Fruit fly (Drosophila melanogaster) whole organism, embryonic: ENCODE data around the gene Cul2.

Experiments
- Awh ChIP-seq: fragments of 200-800 bp; sonication (Bioruptor generic); IDR thresholded peaks from 2 replicates; pipeline ENCODE4, ENCODE4 v1.3.6; 2022; ENCODE audit warnings: missing biosample characterization, missing genetic modification characterization
- CG11093 ChIP-seq: fragments of 200-800 bp; sonication (Bioruptor generic); IDR thresholded peaks from 3 replicates; pipeline ENCODE4 v1.3.6; 2022; ENCODE audit warnings: missing biosample characterization, missing genetic modification characterization
- CG13123 ChIP-seq: fragments of 200-800 bp; sonication (Bioruptor generic); optimal IDR thresholded peaks from 2 replicates; lab custom pipeline; 2016; ENCODE audit warnings: missing biosample characterization, missing genetic modification characterization
- CG13894 ChIP-seq: fragments of 200-800 bp; sonication (Bioruptor generic); optimal IDR thresholded peaks from 3 replicates; lab custom pipeline; 2018; ENCODE audit warnings: missing biosample characterization, mild to moderate bottlenecking, missing genetic modification characterization, moderate library complexity
- CG15269 ChIP-seq: fragments of 200-800 bp; sonication (Bioruptor generic); optimal IDR thresholded peaks from 2 replicates; lab custom pipeline; 2018; ENCODE audit warnings: missing biosample characterization, mild to moderate bottlenecking, missing genetic modification characterization, moderate library complexity
- CG1602 ChIP-seq: fragments of 200-800 bp; sonication (Bioruptor generic); optimal IDR thresholded peaks from 3 replicates; lab custom pipeline; 2016; ENCODE audit warnings: missing biosample characterization, missing genetic modification characterization
- CG1647 ChIP-seq: fragments of 200-800 bp; sonication (Bioruptor generic); optimal IDR thresholded peaks from 3 replicates; lab custom pipeline; 2016; ENCODE audit warnings: missing biosample characterization, missing genetic modification characterization
- CG2129 ChIP-seq: fragments of 200-800 bp; sonication (Bioruptor generic); IDR thresholded peaks from 2 replicates; pipeline ENCODE4 v1.3.6; 2022; ENCODE audit warnings: missing biosample characterization, missing genetic modification characterization; ENCODE audit not compliant: partially characterized antibody
- CG2875 ChIP-seq: fragments of 200-800 bp; sonication (Bioruptor generic); optimal IDR thresholded peaks from 2 replicates; lab custom pipeline; 2017; ENCODE audit warnings: missing biosample characterization, mild to moderate bottlenecking, missing genetic modification characterization, missing genetic modification reagents
- CG30403 ChIP-seq: fragments of 200-800 bp; sonication (Bioruptor generic); optimal IDR thresholded peaks from 3 replicates; lab custom pipeline; 2016; ENCODE audit warnings: missing biosample characterization, missing genetic modification characterization
- CG3281 ChIP-seq: fragments of 200-800 bp; sonication (Bioruptor generic); optimal IDR thresholded peaks from 3 replicates; lab custom pipeline; 2017; ENCODE audit warnings: missing biosample characterization, mild to moderate bottlenecking, missing genetic modification characterization
- CG5180 ChIP-seq: fragments of 200-800 bp; sonication (Bioruptor generic); optimal IDR thresholded peaks from 3 replicates; lab custom pipeline; 2017; ENCODE audit warnings: missing biosample characterization, missing genetic modification characterization, mild to moderate bottlenecking, moderate library complexity, missing genetic modification reagents
- CG6175 ChIP-seq: fragments of 200-800 bp; sonication (Bioruptor generic); IDR thresholded peaks from 3 replicates; pipeline ENCODE4 v1.3.6; 2022; ENCODE audit warnings: missing biosample characterization, missing genetic modification characterization
- CG6854 ChIP-seq: fragments of 200-800 bp; sonication (Bioruptor generic); optimal IDR thresholded peaks from 3 replicates; lab custom pipeline; 2017; ENCODE audit warnings: missing biosample characterization, mild to moderate bottlenecking, missing genetic modification characterization
- CG7745 ChIP-seq: fragments of 200-800 bp; sonication (Bioruptor generic); optimal IDR thresholded peaks from 2 replicates; lab custom pipeline; 2018; ENCODE audit warnings: missing biosample characterization, mild to moderate bottlenecking, missing genetic modification characterization, moderate library complexity
- CG7928 ChIP-seq: fragments of 200-800 bp; sonication (Bioruptor generic); optimal IDR thresholded peaks from 2 replicates; lab custom pipeline; 2017; ENCODE audit warnings: missing biosample characterization, mild to moderate bottlenecking, missing genetic modification characterization
- CG8765 ChIP-seq: fragments of 200-800 bp; sonication (Bioruptor generic); IDR thresholded peaks from 2 replicates; pipeline ENCODE4 v1.3.6; 2022; ENCODE audit warnings: missing biosample characterization, missing genetic modification characterization
- D ChIP-seq, 2 experiments: fragments of 200-800 bp in 1 of 2; fragments of >200 bp in 1 of 2; sonication (Bioruptor generic) in 1 of 2; optimal IDR thresholded peaks; 2 replicates in 1 of 2; 3 replicates in 1 of 2; lab custom pipeline; 2017; ENCODE audit warnings: mild to moderate bottlenecking in 1 of 2, missing biosample characterization in 1 of 2, missing genetic modification characterization in 1 of 2, missing genetic modification reagents in 1 of 2
- Dek ChIP-seq: fragments of 200-800 bp; sonication (Bioruptor generic); optimal IDR thresholded peaks from 3 replicates; lab custom pipeline; 2019; ENCODE audit warnings: missing biosample characterization, mild to moderate bottlenecking, missing genetic modification characterization, moderate library complexity
- Ets97D ChIP-seq: fragments of 200-800 bp; sonication (Bioruptor generic); optimal IDR thresholded peaks from 3 replicates; lab custom pipeline; 2016; ENCODE audit warnings: missing biosample characterization, missing genetic modification characterization
- Fer3 ChIP-seq: fragments of 200-800 bp; sonication (Bioruptor generic); optimal IDR thresholded peaks from 2 replicates; lab custom pipeline; 2018; ENCODE audit warnings: missing biosample characterization, mild to moderate bottlenecking, missing genetic modification characterization, moderate library complexity
- GATAe ChIP-seq: fragments of 200-800 bp; sonication (Bioruptor generic); conservative IDR thresholded peaks from 2 replicates; pipeline ENCODE4 v1.3.6; 2022; ENCODE audit warnings: missing biosample characterization, missing genetic modification characterization
- HLH4C ChIP-seq: fragments of 200-800 bp; sonication (Bioruptor generic); IDR thresholded peaks from 3 replicates; pipeline ENCODE4 v1.3.6; 2022; ENCODE audit warnings: missing biosample characterization, missing genetic modification characterization; ENCODE audit not compliant: partially characterized antibody
- Mes4 ChIP-seq: fragments of 200-800 bp; sonication (Bioruptor generic); optimal IDR thresholded peaks from 2 replicates; lab custom pipeline; 2016; ENCODE audit warnings: missing biosample characterization, missing genetic modification characterization
- Ptx1 ChIP-seq: fragments of 200-800 bp; sonication (Bioruptor generic); IDR thresholded peaks from 2 replicates; pipeline ENCODE4 v1.3.6; 2022; ENCODE audit warnings: missing biosample characterization, missing genetic modification characterization
- Rfx ChIP-seq: fragments of 200-800 bp; sonication (Bioruptor generic); IDR thresholded peaks from 2 replicates; pipeline ENCODE4 v1.3.6; 2022; ENCODE audit warnings: missing biosample characterization, missing genetic modification characterization
- Usf ChIP-seq: fragments of 200-800 bp; sonication (Bioruptor generic); optimal IDR thresholded peaks from 2 replicates; lab custom pipeline; 2017; ENCODE audit warnings: missing genotype, missing biosample characterization, missing genetic modification characterization
- bsh ChIP-seq, 2 experiments: fragments of 200-800 bp; sonication (Bioruptor generic); optimal IDR thresholded peaks; 2 replicates each; lab custom pipeline; 2017 to 2018; ENCODE audit warnings: mild to moderate bottlenecking in 2 of 2, missing biosample characterization in 2 of 2, missing genetic modification characterization in 2 of 2, moderate library complexity in 1 of 2
- cg ChIP-seq: fragments of 200-800 bp; sonication (Bioruptor generic); optimal IDR thresholded peaks from 3 replicates; lab custom pipeline; 2019; ENCODE audit warnings: missing biosample characterization, mild to moderate bottlenecking, missing genetic modification characterization, moderate library complexity
- fd3F ChIP-seq: fragments of 200-800 bp; sonication (Bioruptor generic); optimal IDR thresholded peaks from 2 replicates; lab custom pipeline; 2018; ENCODE audit warnings: missing biosample characterization, mild to moderate bottlenecking, missing genetic modification characterization, moderate library complexity
- fru ChIP-seq: fragments of >200 bp; optimal IDR thresholded peaks from 2 replicates; lab custom pipeline; 2017
- h ChIP-seq: fragments of >200 bp; optimal IDR thresholded peaks from 2 replicates; lab custom pipeline; 2017
- hbn ChIP-seq: fragments of 200-800 bp; sonication (Bioruptor generic); IDR thresholded peaks from 2 replicates; pipeline ENCODE4 v1.3.6; 2022; ENCODE audit warnings: missing biosample characterization, missing genetic modification characterization; ENCODE audit not compliant: partially characterized antibody
- lola ChIP-seq, 3 experiments: fragments of >200 bp in 2 of 3; fragments of 200-800 bp in 1 of 3; sonication (Bioruptor generic) in 1 of 3; optimal IDR thresholded peaks; 2 replicates each; lab custom pipeline; 2017 to 2019; ENCODE audit warnings: missing biosample characterization in 3 of 3, missing genetic modification characterization in 3 of 3, mild to moderate bottlenecking in 1 of 3, moderate library complexity in 1 of 3
- nerfin-2 ChIP-seq: fragments of 200-800 bp; sonication (Bioruptor generic); IDR thresholded peaks from 2 replicates; pipeline ENCODE4 v1.3.6; 2022; ENCODE audit warnings: missing biosample characterization, missing genetic modification characterization; ENCODE audit not compliant: partially characterized antibody
- pan ChIP-seq, 4 experiments: fragments of >200 bp in 3 of 4; fragments of 200-800 bp in 1 of 4; sonication (Bioruptor generic) in 1 of 4; optimal IDR thresholded peaks in 3 of 4; IDR thresholded peaks in 1 of 4; 2 replicates each; pipeline versions ENCODE4 v1.3.6 to Lab custom; 2017 to 2022; ENCODE audit warnings: missing biosample characterization in 2 of 4, missing genetic modification characterization in 2 of 4, mixed read lengths in 1 of 4
- ranshi ChIP-seq: fragments of 200-800 bp; sonication (Bioruptor generic); IDR thresholded peaks from 2 replicates; pipeline ENCODE4 v1.3.6; 2022; ENCODE audit warnings: missing biosample characterization, missing genetic modification characterization
- run ChIP-seq: fragments of 200-800 bp; sonication (Bioruptor generic); optimal IDR thresholded peaks from 3 replicates; lab custom pipeline; 2018; ENCODE audit warnings: missing biosample characterization, mild to moderate bottlenecking, missing genetic modification characterization
- salm ChIP-seq: fragments of 200-800 bp; sonication (Bioruptor generic); optimal IDR thresholded peaks from 2 replicates; lab custom pipeline; 2018; ENCODE audit warnings: missing biosample characterization, mild to moderate bottlenecking, missing genetic modification characterization
- sc ChIP-seq, 3 experiments: fragments of >200 bp in 2 of 3; fragments of 200-800 bp in 1 of 3; sonication (Bioruptor generic) in 1 of 3; optimal IDR thresholded peaks; 2 replicates in 2 of 3; 3 replicates in 1 of 3; lab custom pipeline; 2017; ENCODE audit warnings: mild to moderate bottlenecking in 1 of 3, missing biosample characterization in 1 of 3, missing genetic modification characterization in 1 of 3, missing genetic modification reagents in 1 of 3
- shn ChIP-seq: fragments of 200-800 bp; sonication (Bioruptor generic); optimal IDR thresholded peaks from 3 replicates; lab custom pipeline; 2016; ENCODE audit warnings: missing biosample characterization, missing genetic modification characterization
- slbo ChIP-seq: fragments of 200-800 bp; sonication (Bioruptor generic); IDR thresholded peaks from 2 replicates; pipeline ENCODE4 v1.3.6; 2022; ENCODE audit warnings: missing biosample characterization, missing genetic modification characterization
- sob ChIP-seq: fragments of 200-800 bp; sonication (Bioruptor generic); IDR thresholded peaks from 2 replicates; pipeline ENCODE4 v1.3.6; 2022; ENCODE audit warnings: missing biosample characterization, missing genetic modification characterization
- stwl ChIP-seq: fragments of 200-800 bp; sonication (Bioruptor generic); optimal IDR thresholded peaks from 3 replicates; lab custom pipeline; 2018; ENCODE audit warnings: missing biosample characterization, mild to moderate bottlenecking, missing genetic modification characterization, moderate library complexity
- tll ChIP-seq, 2 experiments: fragments of 200-800 bp in 1 of 2; fragments of >200 bp in 1 of 2; sonication (Bioruptor generic) in 1 of 2; optimal IDR thresholded peaks; 2 replicates each; lab custom pipeline; 2017 to 2019; ENCODE audit warnings: missing biosample characterization in 2 of 2, missing genetic modification characterization in 2 of 2, mild to moderate bottlenecking in 1 of 2, moderate library complexity in 1 of 2

Gene Cul2

dm6 chr2L:21681322-21682268, 23.1 kb downstream of the Cul2 start, which contains the start of gene eEF2 (continued):
- TF ChIP-seq CG11093 (GFP tag; lab: Robert Waterston, UW): 0 out of 3 replicates have a peak, but pooled peaks have one; percentile 7
- TF ChIP-seq CG1647 (GFP tag; lab: Kevin White, UChicago): peak; percentile 8
- TF ChIP-seq CG2875: peak; percentile 74
- TF ChIP-seq HLH4C: peak; percentile 87
- peak; percentile 84 for TF ChIP-seq CG13894
- no peak for TF ChIP-seq tll (GFP tag; optimal IDR thresholded peaks at IDR 0.05; lab: Kevin White, UChicago)
- TF ChIP-seq GATAe (GFP tag; lab: Robert Waterston, UW): no peak
- TF ChIP-seq CG30403 (GFP tag; lab: Kevin White, UChicago): peak; percentile 58
- no peak for TF ChIP-seq lola (GFP tag; optimal IDR thresholded peaks at IDR 0.05; lab: Kevin White, UChicago)
- TF ChIP-seq CG3281 (GFP tag; lab: Kevin White, UChicago): peak; percentile 84
- no peak for TF ChIP-seq CG8765 (GFP tag; lab: Robert Waterston, UW)
- peak; percentile 66 for TF ChIP-seq Dek (tag; lab: Kevin White, UChicago)
- peak; percentile 28 for TF ChIP-seq CG13123 (GFP tag; lab: Kevin White, UChicago)
- TF ChIP-seq hbn (GFP tag; lab: Robert Waterston, UW): peak; percentile 78
- TF ChIP-seq ranshi (GFP tag; lab: Robert Waterston, UW): peak; percentile 61; the same call in 1 of the 2 replicates
- TF ChIP-seq D (optimal IDR thresholded peaks at IDR 0.05; lab: Kevin White, UChicago): no peak
- TF ChIP-seq D (GFP tag; optimal IDR thresholded peaks at IDR 0.05; lab: Kevin White, UChicago): peak; percentile 23
- no peak; the same call in 2 of the 3 replicates for TF ChIP-seq CG6175
- peak; percentile 83; the same call in 1 of the 2 replicates for TF ChIP-seq Rfx (GFP tag; lab: Robert Waterston, UW)
- TF ChIP-seq CG2129: peak; percentile 84
- TF ChIP-seq Usf: peak; percentile 11
- TF ChIP-seq Ptx1: no peak; the same call in 1 of the 2 replicates
- peak; percentile 71 for TF ChIP-seq CG15269
- peak; percentile 72 for TF ChIP-seq fd3F (GFP tag; lab: Kevin White, UChicago)
- no peak for TF ChIP-seq pan (optimal IDR thresholded peaks at IDR 0.05; lab: Kevin White, UChicago)
- peak in 1 of 2 experiments; percentile 62 for TF ChIP-seq pan (GFP tag; optimal IDR thresholded peaks at IDR 0.05 in 1 of 2, IDR thresholded peaks at IDR 0.05 in 1 of 2)
- TF ChIP-seq CG5180 (GFP tag; lab: Kevin White, UChicago): peak; percentile 64
- TF ChIP-seq nerfin-2 (GFP tag; lab: Robert Waterston, UW): peak; percentile 88
- peak; percentile 75; the same call in 1 of the 2 replicates for TF ChIP-seq slbo (GFP tag; lab: Robert Waterston, UW)
- peak; percentile 81 for TF ChIP-seq shn (GFP tag; lab: Kevin White, UChicago)
- TF ChIP-seq CG7745 (tag; lab: Kevin White, UChicago): peak; percentile 19
- peak; percentile 89 for TF ChIP-seq Mes4 (GFP tag; lab: Kevin White, UChicago)
- peak; percentile 83; the same call in 1 of the 2 replicates for TF ChIP-seq sob
- peak; percentile 44 for TF ChIP-seq CG7928 (GFP tag; lab: Kevin White, UChicago)
- peak; percentile 98 for TF ChIP-seq Ets97D
- TF ChIP-seq fru (lab: Kevin White, UChicago): no peak
- TF ChIP-seq bsh (GFP tag; optimal IDR thresholded peaks at IDR 0.05; lab: Kevin White, UChicago): peak in 1 of 2 experiments; percentile 66
- no peak for TF ChIP-seq h (lab: Kevin White, UChicago)
- TF ChIP-seq cg (GFP tag; lab: Kevin White, UChicago): peak; percentile 69
- peak; percentile 24 for TF ChIP-seq CG1602
- peak; percentile 56 for TF ChIP-seq CG6854
- TF ChIP-seq stwl (tag; lab: Kevin White, UChicago): peak; percentile 41
- TF ChIP-seq Fer3 (tag; lab: Kevin White, UChicago): peak; percentile 79
- TF ChIP-seq sc (optimal IDR thresholded peaks at IDR 0.05; lab: Kevin White, UChicago): no peak
- peak; percentile 54 for TF ChIP-seq sc (GFP tag; optimal IDR thresholded peaks at IDR 0.05; lab: Kevin White, UChicago)
- no peak for TF ChIP-seq run (tag; lab: Kevin White, UChicago)
- peak; percentile 59 for TF ChIP-seq salm
- no peak for TF ChIP-seq Awh (GFP tag; lab: Robert Waterston, UW)
